Fruit fly (Drosophila melanogaster): Measurements from ENCODE around the gene ntc.

Gene ntc

DNA sequence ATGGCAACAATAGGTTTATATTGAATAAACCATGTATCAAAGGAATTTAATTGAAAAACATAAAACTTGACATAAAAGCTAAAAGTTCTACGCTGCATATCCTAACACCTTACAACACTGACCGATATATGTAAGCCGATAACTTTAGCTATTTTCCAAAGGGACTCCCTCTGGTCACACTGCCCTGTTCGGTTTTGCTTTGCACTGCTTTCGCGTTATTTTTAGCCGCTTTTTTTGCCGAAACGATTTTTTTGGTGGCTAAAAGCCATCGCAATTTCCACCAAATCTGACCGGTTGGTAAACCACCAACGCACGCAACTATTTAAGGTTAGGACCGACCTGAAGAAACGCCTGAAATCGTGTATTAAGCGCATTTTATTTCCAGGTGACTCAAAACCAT is 4.8 kb upstream of the ntc start, which contains the start of the genes CG32263 and PIG-B (continued):
- TF ChIP-seq MESR4 (GFP tag; optimal IDR thresholded peaks at IDR 0.05) (peak; percentile 60), Dbx (GFP tag; IDR thresholded peaks at IDR 0.05) (peak; percentile 8; the same call in 1 of the 3 replicates), Rfx (GFP tag; IDR thresholded peaks at IDR 0.05) (peak; percentile 39), CG12391 (tag; optimal IDR thresholded peaks at IDR 0.05) (no peak), dysf (GFP tag; IDR thresholded peaks at IDR 0.05) (no peak), CG12219 (GFP tag; optimal IDR thresholded peaks at IDR 0.05) (no peak), grau (tag; optimal IDR thresholded peaks at IDR 0.05) (peak; percentile 24), CG4617 (GFP tag; optimal IDR thresholded peaks at IDR 0.05; ENCODE audit: borderline replicate concordance) (peak; percentile 64), hkb (optimal IDR thresholded peaks at IDR 0.05) (peak; percentile 43), hkb (GFP tag; IDR thresholded peaks at IDR 0.05) (no peak), CG34422 (GFP tag; IDR thresholded peaks at IDR 0.05) (peak; percentile 44; the same call in 1 of the 3 replicates), CG9932 (GFP tag; IDR thresholded peaks at IDR 0.05) (peak; percentile 39), sc (optimal IDR thresholded peaks at IDR 0.05) (no peak), sc (GFP tag; optimal IDR thresholded peaks at IDR 0.05) (no peak), CG31365 (tag; optimal IDR thresholded peaks at IDR 0.05) (peak; percentile 72), CG2889 (GFP tag; IDR thresholded peaks at IDR 0.05) (no peak), CG12071 (GFP tag; optimal IDR thresholded peaks at IDR 0.05) (no peak), Bgb (GFP tag; IDR thresholded peaks at IDR 0.05; ENCODE audit: partially characterized antibody) (peak; percentile 79), Ets97D (GFP tag; optimal IDR thresholded peaks at IDR 0.05) (peak; percentile 63), Myb (GFP tag; optimal IDR thresholded peaks at IDR 0.05) (peak; percentile 11), sens (GFP tag) (peak; percentile 72), CG2712 (tag; optimal IDR thresholded peaks at IDR 0.05) (peak; percentile 11), CG3847 (GFP tag; IDR thresholded peaks at IDR 0.05) (peak; percentile 57), CTCF (GFP tag; optimal IDR thresholded peaks at IDR 0.05) (no peak), B-H2 (GFP tag; optimal IDR thresholded peaks at IDR 0.05) (peak; percentile 39), chinmo (GFP tag; IDR thresholded peaks at IDR 0.05; ENCODE audit: partially characterized antibody) (peak; percentile 83; the same call in 2 of the 4 replicates), dmrt99B (tag; optimal IDR thresholded peaks at IDR 0.05) (no peak), CG10267 (tag; optimal IDR thresholded peaks at IDR 0.05) (peak; percentile 88), CG13624 (GFP tag; optimal IDR thresholded peaks at IDR 0.05) (peak; percentile 32), row (GFP tag; IDR thresholded peaks at IDR 0.05) (peak; percentile 51; the same call in 1 of the 3 replicates), Xbp1 (GFP tag; optimal IDR thresholded peaks at IDR 0.05) (peak; percentile 20), ato (GFP tag; IDR thresholded peaks at IDR 0.05; ENCODE audit: partially characterized antibody) (peak; percentile 50; the same call in 1 of the 2 replicates), HHEX (GFP tag; optimal IDR thresholded peaks at IDR 0.05) (no peak), Antp (GFP tag; optimal IDR thresholded peaks at IDR 0.05) (no peak), YL-1 (GFP tag; optimal IDR thresholded peaks at IDR 0.05) (peak; percentile 65), Ets65A (GFP tag) (no peak), trem (tag; optimal IDR thresholded peaks at IDR 0.05) (peak; percentile 38), Sry-δ (GFP tag; optimal IDR thresholded peaks at IDR 0.05) (peak; percentile 60), unc-4 (GFP tag; IDR thresholded peaks at IDR 0.05; ENCODE audit: partially characterized antibody) (peak; percentile 66), Sry-β (GFP tag; optimal IDR thresholded peaks at IDR 0.05) (peak; percentile 1), hbn (GFP tag; IDR thresholded peaks at IDR 0.05; ENCODE audit: partially characterized antibody) (peak; percentile 69), CoRest (tag; optimal IDR thresholded peaks at IDR 0.05) (peak; percentile 28), CG10979 (tag; optimal IDR thresholded peaks at IDR 0.05) (no peak), pho (GFP tag; optimal IDR thresholded peaks at IDR 0.05) (peak; percentile 6), CG8290 (GFP tag; optimal IDR thresholded peaks at IDR 0.05) (peak; percentile 71), CG8290 (tag; optimal IDR thresholded peaks at IDR 0.05) (peak in 1 of 2 experiments; percentile 54), CG4282 (GFP tag; optimal IDR thresholded peaks at IDR 0.05) (peak; percentile 4), zf30C (GFP tag; optimal IDR thresholded peaks at IDR 0.05) (no peak), CG2116 (GFP tag; optimal IDR thresholded peaks at IDR 0.05) (peak; percentile 43), eve (GFP tag; optimal IDR thresholded peaks at IDR 0.05) (no peak), abd-A (tag; optimal IDR thresholded peaks at IDR 0.05) (no peak), psq (GFP tag; optimal IDR thresholded peaks at IDR 0.05) (peak; percentile 85)
